Worm (Caenorhabditis elegans): ENCODE results near the gene Y62H9A.16.

DNA sequence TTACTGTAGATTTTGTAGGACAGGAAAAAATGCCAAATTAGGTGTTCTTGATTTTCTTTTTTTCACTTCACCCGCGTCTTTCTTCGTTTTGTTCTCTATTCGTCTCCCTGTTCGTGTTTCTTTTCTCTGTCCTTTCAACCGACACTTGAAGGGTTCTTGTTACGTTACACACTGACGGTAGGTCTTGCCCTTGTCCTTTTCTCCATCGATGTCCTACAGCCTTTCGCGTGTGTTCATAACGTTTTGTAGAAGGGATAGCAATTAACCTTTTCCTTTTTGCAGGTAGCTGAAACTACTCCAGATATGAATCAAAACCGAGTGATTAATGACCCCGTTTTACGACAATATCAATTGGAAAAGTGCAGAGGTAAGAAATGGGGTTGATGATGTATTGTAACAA, 6.1 kb downstream of the Y62H9A.16 start, which contains the start of gene F55G7.1:
- TF ChIP-seq elt-2 (tag; optimal IDR thresholded peaks at IDR 0.05) (peak; percentile 28), snpc-4 (tag; optimal IDR thresholded peaks at IDR 0.05) (peak; percentile 86), nhr-28 (tag; optimal IDR thresholded peaks at IDR 0.05) (no peak), pqm-1 (tag; optimal IDR thresholded peaks at IDR 0.05) (no peak), ztf-11 (tag; optimal IDR thresholded peaks at IDR 0.05) (no peak), fos-1 (tag; optimal IDR thresholded peaks at IDR 0.05) (no peak), egl-27 (tag; optimal IDR thresholded peaks at IDR 0.05) (no peak), elt-3 (tag; optimal IDR thresholded peaks at IDR 0.05) (peak in 1 of 3 experiments; percentile 37), ama-1 (optimal IDR thresholded peaks at IDR 0.05) (no peak)

Data from whole organism, L3 larva.